Fruit fly (Drosophila melanogaster) whole organism, embryonic: ENCODE measurements around the gene Pdhb.

Experiments used
- Awh ChIP-seq: fragments of 200-800 bp; sonication (Bioruptor generic); IDR thresholded peaks from 2 replicates; pipeline ENCODE4, ENCODE4 v1.3.6; 2022; ENCODE audit warnings: missing biosample characterization, missing genetic modification characterization
- Bdp1 ChIP-seq: fragments of 200-800 bp; sonication (Bioruptor generic); optimal IDR thresholded peaks from 3 replicates; lab custom pipeline; 2016; ENCODE audit warnings: missing biosample characterization, missing genetic modification characterization
- CG11398 ChIP-seq: fragments of 200-800 bp; sonication (Bioruptor generic); optimal IDR thresholded peaks from 2 replicates; lab custom pipeline; 2016; ENCODE audit warnings: missing biosample characterization, missing genetic modification characterization
- CG11695 ChIP-seq: fragments of 200-800 bp; sonication (Bioruptor generic); IDR thresholded peaks from 3 replicates; pipeline ENCODE4 v1.3.6; 2022; ENCODE audit warnings: missing biosample characterization, missing genetic modification characterization
- CG13123 ChIP-seq: fragments of 200-800 bp; sonication (Bioruptor generic); optimal IDR thresholded peaks from 2 replicates; lab custom pipeline; 2016; ENCODE audit warnings: missing biosample characterization, missing genetic modification characterization
- CG13775 ChIP-seq: fragments of 200-800 bp; sonication (Bioruptor generic); optimal IDR thresholded peaks from 3 replicates; lab custom pipeline; 2017; ENCODE audit warnings: missing biosample characterization, mild to moderate bottlenecking, missing genetic modification characterization
- CG13894 ChIP-seq: fragments of 200-800 bp; sonication (Bioruptor generic); optimal IDR thresholded peaks from 3 replicates; lab custom pipeline; 2018; ENCODE audit warnings: missing biosample characterization, mild to moderate bottlenecking, missing genetic modification characterization, moderate library complexity
- CG16779 ChIP-seq: fragments of 200-800 bp; sonication (Bioruptor generic); IDR thresholded peaks from 2 replicates; pipeline ENCODE4 v1.3.6; 2022; ENCODE audit warnings: missing biosample characterization, missing genetic modification characterization
- CG2120 ChIP-seq: fragments of 200-800 bp; sonication (Bioruptor generic); optimal IDR thresholded peaks from 3 replicates; lab custom pipeline; 2016; ENCODE audit warnings: missing biosample characterization, missing genetic modification characterization
- CG3065 ChIP-seq: fragments of 200-800 bp; sonication (Bioruptor generic); optimal IDR thresholded peaks from 2 replicates; lab custom pipeline; 2016; ENCODE audit warnings: missing biosample characterization, missing genetic modification characterization
- CG31224 ChIP-seq: fragments of 200-800 bp; sonication (Bioruptor generic); IDR thresholded peaks from 2 replicates; pipeline ENCODE4 v1.3.6; 2022; ENCODE audit warnings: missing biosample characterization, missing genetic modification characterization
- CG31365 ChIP-seq: fragments of 200-800 bp; sonication (Bioruptor generic); optimal IDR thresholded peaks from 2 replicates; lab custom pipeline; 2018; ENCODE audit warnings: missing biosample characterization, mild to moderate bottlenecking, missing genetic modification characterization
- CG31388 ChIP-seq: fragments of 200-800 bp; sonication (Bioruptor generic); optimal IDR thresholded peaks from 2 replicates; lab custom pipeline; 2016; ENCODE audit warnings: missing biosample characterization, missing genetic modification characterization
- CG3847 ChIP-seq: fragments of 200-800 bp; sonication (Bioruptor generic); IDR thresholded peaks from 2 replicates; pipeline ENCODE4 v1.3.6; 2022; ENCODE audit warnings: missing biosample characterization, missing genetic modification characterization
- CG4617 ChIP-seq: fragments of 200-800 bp; sonication (Bioruptor generic); optimal IDR thresholded peaks from 3 replicates; lab custom pipeline; 2016; ENCODE audit warnings: missing biosample characterization, missing genetic modification characterization, borderline replicate concordance
- CG4730 ChIP-seq: fragments of 200-800 bp; sonication (Bioruptor generic); IDR thresholded peaks from 2 replicates; pipeline ENCODE4 v1.3.6; 2022; ENCODE audit warnings: missing biosample characterization, missing genetic modification characterization
- CG6175 ChIP-seq: fragments of 200-800 bp; sonication (Bioruptor generic); IDR thresholded peaks from 3 replicates; pipeline ENCODE4 v1.3.6; 2022; ENCODE audit warnings: missing biosample characterization, missing genetic modification characterization
- CG6854 ChIP-seq: fragments of 200-800 bp; sonication (Bioruptor generic); optimal IDR thresholded peaks from 3 replicates; lab custom pipeline; 2017; ENCODE audit warnings: missing biosample characterization, mild to moderate bottlenecking, missing genetic modification characterization
- CG7839 ChIP-seq: fragments of 200-800 bp; sonication (Bioruptor generic); optimal IDR thresholded peaks from 3 replicates; lab custom pipeline; 2018; ENCODE audit warnings: missing biosample characterization, mild to moderate bottlenecking, missing genetic modification characterization, moderate library complexity
- CG9609 ChIP-seq: fragments of 200-800 bp; sonication (Bioruptor generic); optimal IDR thresholded peaks from 3 replicates; lab custom pipeline; 2016; ENCODE audit warnings: missing biosample characterization, missing genetic modification characterization
- CG9932 ChIP-seq: fragments of 200-800 bp; sonication (Bioruptor generic); IDR thresholded peaks from 2 replicates; pipeline ENCODE4 v1.3.6; 2022; ENCODE audit warnings: missing biosample characterization, missing genetic modification characterization
- Camta ChIP-seq: fragments of 200-800 bp; sonication (Bioruptor generic); optimal IDR thresholded peaks from 2 replicates; lab custom pipeline; 2016; ENCODE audit warnings: missing biosample characterization, missing genetic modification characterization
- Dad ChIP-seq: fragments of 200-800 bp; sonication (Bioruptor generic); optimal IDR thresholded peaks from 3 replicates; lab custom pipeline; 2016; ENCODE audit warnings: missing biosample characterization, missing genetic modification characterization
- Hand ChIP-seq: fragments of 200-800 bp; sonication (Bioruptor generic); optimal IDR thresholded peaks from 2 replicates; lab custom pipeline; 2017; ENCODE audit warnings: mild to moderate bottlenecking, missing biosample characterization, missing genetic modification reagents, missing genetic modification characterization
- Hey ChIP-seq: fragments of 200-800 bp; sonication (Bioruptor generic); optimal IDR thresholded peaks from 3 replicates; lab custom pipeline; 2018; ENCODE audit warnings: missing biosample characterization, mild to moderate bottlenecking, missing genetic modification characterization
- HmgZ ChIP-seq: fragments of 200-800 bp; sonication (Bioruptor generic); optimal IDR thresholded peaks from 2 replicates; lab custom pipeline; 2018; ENCODE audit warnings: missing biosample characterization, mild to moderate bottlenecking, missing genetic modification characterization
- Lim3 ChIP-seq: fragments of 200-800 bp; sonication (Bioruptor generic); IDR thresholded peaks from 2 replicates; pipeline ENCODE4 v1.3.6; 2022; ENCODE audit warnings: missing biosample characterization, missing genetic modification characterization
- MBD-R2 ChIP-seq: fragments of 200-800 bp; sonication (Bioruptor generic); IDR thresholded peaks from 2 replicates; pipeline ENCODE4 v1.3.6; 2022; ENCODE audit warnings: missing biosample characterization, missing genetic modification characterization
- Nf-YC ChIP-seq: fragments of 200-800 bp; optimal IDR thresholded peaks from 3 replicates; lab custom pipeline; 2019; ENCODE audit warnings: missing biosample characterization, mild to moderate bottlenecking, missing genetic modification characterization, moderate library complexity
- Oli ChIP-seq: fragments of 200-800 bp; sonication (Bioruptor generic); optimal IDR thresholded peaks from 2 replicates; lab custom pipeline; 2018; ENCODE audit warnings: missing biosample characterization, mild to moderate bottlenecking, missing genetic modification characterization, moderate library complexity
- Opbp ChIP-seq: fragments of 200-800 bp; sonication (Bioruptor generic); IDR thresholded peaks from 3 replicates; pipeline ENCODE4 v1.3.6; 2022; ENCODE audit warnings: missing biosample characterization, missing genetic modification characterization; ENCODE audit not compliant: partially characterized antibody
- Rfx ChIP-seq: fragments of 200-800 bp; sonication (Bioruptor generic); IDR thresholded peaks from 2 replicates; pipeline ENCODE4 v1.3.6; 2022; ENCODE audit warnings: missing biosample characterization, missing genetic modification characterization
- Xbp1 ChIP-seq: fragments of 200-800 bp; sonication (Bioruptor generic); optimal IDR thresholded peaks from 3 replicates; lab custom pipeline; 2016; ENCODE audit warnings: missing biosample characterization, mild to moderate bottlenecking, missing genetic modification characterization
- ab ChIP-seq: fragments of 200-800 bp; sonication (Bioruptor generic); optimal IDR thresholded peaks from 2 replicates; lab custom pipeline; 2016; ENCODE audit warnings: missing biosample characterization, missing genetic modification characterization
- ap ChIP-seq: fragments of 200-800 bp; sonication (Bioruptor generic); IDR thresholded peaks from 2 replicates; pipeline ENCODE4 v1.3.6; 2022; ENCODE audit warnings: missing biosample characterization, missing genetic modification characterization
- az2 ChIP-seq: fragments of 200-800 bp; sonication (Bioruptor generic); optimal IDR thresholded peaks from 3 replicates; lab custom pipeline; 2016; ENCODE audit warnings: missing biosample characterization, missing genetic modification characterization
- cad ChIP-seq: fragments of >200 bp; optimal IDR thresholded peaks from 2 replicates; lab custom pipeline; 2017; ENCODE audit warnings: missing biosample characterization, missing genetic modification characterization
- croc ChIP-seq: fragments of 200-800 bp; sonication (Bioruptor generic); conservative IDR thresholded peaks from 3 replicates; pipeline ENCODE4 v1.3.6; 2022; ENCODE audit warnings: missing biosample characterization, missing genetic modification characterization
- cwo ChIP-seq: fragments of 200-800 bp; sonication (Bioruptor generic); optimal IDR thresholded peaks from 3 replicates; lab custom pipeline; 2017; ENCODE audit warnings: missing biosample characterization, missing genetic modification characterization, mild to moderate bottlenecking, moderate library complexity, missing genetic modification reagents
- dan ChIP-seq: fragments of 200-800 bp; sonication (Bioruptor generic); IDR thresholded peaks from 2 replicates; pipeline ENCODE4 v1.3.6; 2022; ENCODE audit warnings: missing biosample characterization, missing genetic modification characterization
- fru ChIP-seq: fragments of >200 bp; optimal IDR thresholded peaks from 2 replicates; lab custom pipeline; 2017
- gsb-n ChIP-seq: fragments of 200-800 bp; sonication (Bioruptor generic); optimal IDR thresholded peaks from 3 replicates; lab custom pipeline; 2018; ENCODE audit warnings: missing biosample characterization, mild to moderate bottlenecking, missing genetic modification characterization
- insv ChIP-seq, 2 experiments: fragments of 200-800 bp; sonication (Bioruptor generic); optimal IDR thresholded peaks; 3 replicates each; lab custom pipeline; 2016 to 2018; ENCODE audit warnings: missing biosample characterization in 2 of 2, missing genetic modification characterization in 2 of 2
- inv ChIP-seq: fragments of 200-800 bp; sonication (Bioruptor generic); IDR thresholded peaks from 2 replicates; pipeline ENCODE4 v1.3.6; 2022; ENCODE audit warnings: missing biosample characterization, missing genetic modification characterization; ENCODE audit not compliant: partially characterized antibody
- ken ChIP-seq: fragments of 200-800 bp; sonication (Bioruptor generic); IDR thresholded peaks from 3 replicates; pipeline ENCODE4 v1.3.6; 2022; ENCODE audit warnings: missing biosample characterization, missing genetic modification characterization
- lab ChIP-seq: fragments of 200-800 bp; sonication (Bioruptor generic); optimal IDR thresholded peaks from 3 replicates; lab custom pipeline; 2017; ENCODE audit warnings: missing biosample characterization, missing genetic modification characterization, mild to moderate bottlenecking, moderate library complexity, missing genetic modification reagents
- lilli ChIP-seq: fragments of 200-800 bp; sonication (Bioruptor generic); optimal IDR thresholded peaks from 3 replicates; lab custom pipeline; 2016; ENCODE audit warnings: missing biosample characterization, missing genetic modification characterization
- mam ChIP-seq: fragments of 200-800 bp; sonication (Bioruptor generic); optimal IDR thresholded peaks from 3 replicates; lab custom pipeline; 2016; ENCODE audit warnings: missing biosample characterization, missing genetic modification characterization
- run ChIP-seq: fragments of 200-800 bp; sonication (Bioruptor generic); optimal IDR thresholded peaks from 3 replicates; lab custom pipeline; 2018; ENCODE audit warnings: missing biosample characterization, mild to moderate bottlenecking, missing genetic modification characterization
- sc ChIP-seq, 3 experiments: fragments of >200 bp in 2 of 3; fragments of 200-800 bp in 1 of 3; sonication (Bioruptor generic) in 1 of 3; optimal IDR thresholded peaks; 2 replicates in 2 of 3; 3 replicates in 1 of 3; lab custom pipeline; 2017; ENCODE audit warnings: mild to moderate bottlenecking in 1 of 3, missing biosample characterization in 1 of 3, missing genetic modification characterization in 1 of 3, missing genetic modification reagents in 1 of 3
- slbo ChIP-seq: fragments of 200-800 bp; sonication (Bioruptor generic); IDR thresholded peaks from 2 replicates; pipeline ENCODE4 v1.3.6; 2022; ENCODE audit warnings: missing biosample characterization, missing genetic modification characterization
- stc ChIP-seq: fragments of 200-800 bp; sonication (Bioruptor generic); IDR thresholded peaks from 2 replicates; pipeline ENCODE4 v1.3.6; 2022; ENCODE audit warnings: missing biosample characterization, missing genetic modification characterization

Gene Pdhb

DNA sequence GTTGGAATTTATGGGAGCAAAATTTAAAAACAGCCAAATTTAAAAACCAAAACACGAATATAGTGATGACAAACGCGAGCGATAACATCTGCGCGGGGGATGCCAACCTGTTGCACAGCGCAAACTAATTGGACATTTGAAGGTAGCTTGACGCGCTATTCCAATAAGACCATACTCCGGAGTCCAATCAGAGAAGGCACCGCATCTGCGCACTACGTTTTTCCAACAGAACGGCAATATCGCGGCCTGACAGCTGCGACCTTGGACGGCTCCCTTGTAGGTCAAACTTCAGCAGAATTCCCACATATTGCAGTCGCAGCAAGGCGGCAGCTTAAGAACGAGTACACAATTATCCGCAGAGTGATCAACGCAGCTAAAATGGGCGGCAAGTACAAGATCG is 35.2 kb downstream of the Pdhb start, which contains the start of the genes CG11882 and Pglym78 (continued):
- TF ChIP-seq Camta (GFP tag; lab: Kevin White, UChicago), result peak; percentile 43
- no peak for TF ChIP-seq CG31224 (GFP tag; lab: Robert Waterston, UW)
- TF ChIP-seq slbo, result peak; percentile 74
- TF ChIP-seq CG4617 (GFP tag; lab: Kevin White, UChicago), result peak; percentile 73
- TF ChIP-seq lab (GFP tag; lab: Kevin White, UChicago), result no peak
- TF ChIP-seq CG13123, result no peak
- peak; percentile 72 for TF ChIP-seq mam (GFP tag; lab: Kevin White, UChicago)
- TF ChIP-seq CG11398 (GFP tag; lab: Kevin White, UChicago), result no peak
- no peak for TF ChIP-seq Awh (GFP tag; lab: Robert Waterston, UW)
- TF ChIP-seq cwo (GFP tag; lab: Kevin White, UChicago), result no peak
- peak; percentile 66 for TF ChIP-seq CG9932 (GFP tag; lab: Robert Waterston, UW)
- peak; percentile 33 for TF ChIP-seq CG13775 (GFP tag; lab: Kevin White, UChicago)
- no peak for TF ChIP-seq ab (GFP tag; lab: Kevin White, UChicago)
- TF ChIP-seq az2 (GFP tag; lab: Kevin White, UChicago), result no peak
- TF ChIP-seq sc (optimal IDR thresholded peaks at IDR 0.05; lab: Kevin White, UChicago), result no peak
- TF ChIP-seq sc (GFP tag; optimal IDR thresholded peaks at IDR 0.05; lab: Kevin White, UChicago), result no peak
- TF ChIP-seq cad (GFP tag; lab: Kevin White, UChicago), result no peak
- peak; percentile 52 for TF ChIP-seq Xbp1
- TF ChIP-seq CG11695, result no peak; the same call in 2 of the 3 replicates
- TF ChIP-seq CG3847 (GFP tag; lab: Robert Waterston, UW), result peak; percentile 90
- no peak for TF ChIP-seq CG16779 (GFP tag; lab: Robert Waterston, UW)
- peak; percentile 37 for TF ChIP-seq Nf-YC (tag; lab: Kevin White, UChicago)
- no peak for TF ChIP-seq Oli (tag; lab: Kevin White, UChicago)
- TF ChIP-seq CG31365 (tag; lab: Kevin White, UChicago), result no peak
- no peak for TF ChIP-seq croc
- TF ChIP-seq gsb-n (tag; lab: Kevin White, UChicago), result no peak
- TF ChIP-seq lilli (GFP tag; lab: Kevin White, UChicago), result peak; percentile 78
- TF ChIP-seq Opbp, result peak; percentile 66
- TF ChIP-seq Hand, result no peak
- TF ChIP-seq HmgZ, result peak; percentile 89
- TF ChIP-seq CG13894, result peak; percentile 74
- TF ChIP-seq dan (GFP tag; lab: Robert Waterston, UW), result no peak
- peak; percentile 16; the same call in 1 of the 2 replicates for TF ChIP-seq CG4730
- TF ChIP-seq CG7839, result no peak
- no peak for TF ChIP-seq Hey (tag; lab: Kevin White, UChicago)
- peak; percentile 55 for TF ChIP-seq CG9609
- TF ChIP-seq MBD-R2, result peak; percentile 95
- no peak for TF ChIP-seq fru
- peak; percentile 72 for TF ChIP-seq CG2120
- no peak for TF ChIP-seq run (tag; lab: Kevin White, UChicago)
- TF ChIP-seq Lim3, result no peak
- TF ChIP-seq CG6175, result no peak
- peak; percentile 21 for TF ChIP-seq CG6854
- peak; percentile 51; the same call in 1 of the 2 replicates for TF ChIP-seq stc (GFP tag; lab: Robert Waterston, UW)
- TF ChIP-seq insv (GFP tag; optimal IDR thresholded peaks at IDR 0.05; lab: Kevin White, UChicago), result peak; percentile 100
- TF ChIP-seq ap (GFP tag; lab: Robert Waterston, UW), result no peak
- TF ChIP-seq CG3065 (GFP tag; lab: Kevin White, UChicago), result peak; percentile 27
- TF ChIP-seq Dad, result peak; percentile 48
- peak; percentile 20 for TF ChIP-seq Bdp1 (GFP tag; lab: Kevin White, UChicago)
- TF ChIP-seq CG31388 (GFP tag; lab: Kevin White, UChicago), result no peak
- TF ChIP-seq Rfx (GFP tag; lab: Robert Waterston, UW), result peak; percentile 75
- TF ChIP-seq ken (GFP tag; lab: Robert Waterston, UW), result 0 out of 3 replicates have a peak, but pooled peaks have one; percentile 64
- TF ChIP-seq inv, result peak; percentile 30; the same call in 1 of the 2 replicates
